Fruit fly (Drosophila melanogaster) S2 (cell line): ENCODE measurements around the gene Scr.
A peak's percentile ranks its signal among the peaks of the same experiment; 100 is the strongest.

Experiments
- CG8478 ChIP-seq: fragments of >200 bp; optimal IDR thresholded peaks from 2 replicates; lab custom pipeline; 2018
- CTCF ChIP-seq, 2 experiments: fragments of >200 bp; optimal IDR thresholded peaks; 2 replicates each; lab custom pipeline; 2018

Scr gene

DNA sequence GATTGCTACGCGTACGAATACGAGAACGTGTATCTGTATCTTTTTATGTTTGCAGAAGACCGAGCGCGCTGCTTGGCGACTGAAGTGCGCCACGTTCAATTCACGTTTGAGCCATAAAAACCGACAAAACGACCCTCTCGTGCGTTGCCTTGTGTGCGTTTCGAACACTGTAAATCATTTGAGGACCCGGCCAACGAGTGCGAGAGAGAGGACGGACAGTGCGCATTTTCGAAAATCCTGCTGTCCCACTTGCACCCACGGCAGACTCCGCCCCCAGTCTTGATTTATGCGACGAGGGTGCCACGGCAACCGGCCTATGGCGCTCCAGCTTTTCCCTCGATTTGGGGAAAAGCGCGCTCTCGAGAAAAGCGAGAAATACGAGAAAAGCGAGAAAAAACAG is at the start of gene Scr:
Gene Scr, minus strand, starts transcription at position 116 of the 400 bp plus-strand sequence.
- TF ChIP-seq CTCF (optimal IDR thresholded peaks at IDR 0.05; lab: Kevin White, UChicago): no peak
- TF ChIP-seq CG8478 (lab: Kevin White, UChicago): no peak

DNA sequence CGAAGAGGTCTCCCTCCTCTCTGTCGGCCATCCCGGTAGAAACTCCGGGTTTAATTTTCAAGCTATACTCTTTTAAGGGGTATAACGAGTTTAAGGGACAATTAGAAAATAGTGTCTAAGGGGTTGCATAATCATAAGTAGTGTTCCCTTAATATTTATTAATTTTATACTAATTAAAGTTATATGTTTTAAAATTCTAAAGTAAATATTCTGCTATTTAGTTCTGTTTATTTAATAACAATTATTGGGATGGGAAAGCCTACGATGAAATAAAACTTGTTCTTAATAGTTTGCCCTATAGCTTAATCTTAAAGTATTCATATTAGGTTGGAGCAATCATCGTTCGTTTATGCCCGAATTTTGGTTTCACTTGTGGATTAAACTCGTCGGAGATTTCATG is 49.1 kb upstream of the Scr start:
- TF ChIP-seq CTCF (optimal IDR thresholded peaks at IDR 0.05; lab: Kevin White, UChicago) (no peak), CG8478 (lab: Kevin White, UChicago) (no peak)

DNA sequence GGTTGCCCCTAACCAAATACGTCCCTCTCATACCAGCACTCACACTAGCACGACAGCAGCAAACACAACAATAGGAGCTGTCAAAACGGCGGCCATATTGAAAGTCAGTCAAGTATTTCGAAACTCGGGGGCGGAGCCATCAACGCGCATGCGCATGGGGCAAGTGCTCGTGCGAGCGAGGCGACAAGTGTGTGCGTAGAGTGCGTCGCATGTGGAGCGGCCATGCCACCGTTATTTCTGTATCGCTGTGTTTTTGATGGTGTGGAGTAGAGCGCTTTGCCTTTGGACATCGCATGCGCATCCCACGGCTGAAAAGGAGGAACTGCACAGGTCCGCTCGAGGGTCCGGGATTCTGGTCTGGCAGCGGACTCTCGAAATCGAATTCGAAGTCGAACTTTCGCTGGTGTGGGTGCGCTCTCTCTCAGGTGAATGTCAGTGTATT is 43.4 kb upstream of the Scr start:
- no peak for TF ChIP-seq CTCF (optimal IDR thresholded peaks at IDR 0.05; lab: Kevin White, UChicago)
- no peak for TF ChIP-seq CG8478 (lab: Kevin White, UChicago)

DNA sequence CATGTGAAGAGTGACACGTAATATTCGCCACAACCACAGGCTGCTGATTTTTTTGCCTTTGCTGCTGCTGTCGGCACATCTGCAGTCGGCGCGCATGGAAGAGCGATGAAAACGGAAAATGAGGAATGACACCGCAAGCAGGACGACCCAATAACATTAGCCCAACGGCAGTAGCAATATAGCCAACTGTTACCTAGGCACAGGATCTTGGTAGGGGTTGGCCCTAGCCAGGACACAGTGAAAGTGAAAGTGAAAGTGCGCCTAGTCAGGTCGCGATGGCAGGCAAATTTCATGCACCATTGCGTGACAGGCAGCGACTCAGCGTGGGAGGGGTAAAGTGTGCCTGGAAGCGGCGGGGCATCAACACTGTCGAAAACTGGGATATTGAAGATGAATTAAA is 39.0 kb upstream of the Scr start:
- no peak for TF ChIP-seq CG8478 (lab: Kevin White, UChicago)
- TF ChIP-seq CTCF (optimal IDR thresholded peaks at IDR 0.05; lab: Kevin White, UChicago): no peak

DNA sequence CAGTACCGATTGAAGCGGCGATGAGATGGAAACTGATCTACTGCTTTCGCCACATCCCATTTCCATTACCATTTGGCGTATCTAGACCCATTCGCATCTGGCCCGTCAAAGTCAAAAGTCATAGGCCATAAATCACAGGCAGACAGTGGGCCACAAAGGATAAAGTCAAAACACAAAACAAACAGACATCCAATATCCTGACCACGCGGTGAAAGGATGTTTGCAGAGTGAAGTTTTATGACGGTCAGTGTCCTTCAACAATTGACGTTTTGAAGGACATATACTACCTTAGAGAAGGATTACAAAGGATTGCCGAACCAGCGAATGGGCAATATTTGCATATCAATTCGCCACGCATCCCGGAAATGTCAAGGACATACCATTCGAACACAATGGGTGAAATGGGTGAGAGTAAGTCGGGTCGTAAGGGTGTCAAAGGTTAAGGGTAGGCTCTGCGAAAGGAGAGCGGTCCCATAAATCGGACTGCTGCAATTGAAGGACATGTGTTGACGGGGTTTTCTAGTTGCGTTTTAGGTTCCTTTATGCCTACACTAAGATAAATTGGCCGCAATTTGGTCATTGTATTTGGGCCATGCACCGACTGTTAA is 35.5 kb upstream of the Scr start:
- TF ChIP-seq CG8478 (lab: Kevin White, UChicago): no peak
- TF ChIP-seq CTCF (optimal IDR thresholded peaks at IDR 0.05; lab: Kevin White, UChicago): no peak

DNA sequence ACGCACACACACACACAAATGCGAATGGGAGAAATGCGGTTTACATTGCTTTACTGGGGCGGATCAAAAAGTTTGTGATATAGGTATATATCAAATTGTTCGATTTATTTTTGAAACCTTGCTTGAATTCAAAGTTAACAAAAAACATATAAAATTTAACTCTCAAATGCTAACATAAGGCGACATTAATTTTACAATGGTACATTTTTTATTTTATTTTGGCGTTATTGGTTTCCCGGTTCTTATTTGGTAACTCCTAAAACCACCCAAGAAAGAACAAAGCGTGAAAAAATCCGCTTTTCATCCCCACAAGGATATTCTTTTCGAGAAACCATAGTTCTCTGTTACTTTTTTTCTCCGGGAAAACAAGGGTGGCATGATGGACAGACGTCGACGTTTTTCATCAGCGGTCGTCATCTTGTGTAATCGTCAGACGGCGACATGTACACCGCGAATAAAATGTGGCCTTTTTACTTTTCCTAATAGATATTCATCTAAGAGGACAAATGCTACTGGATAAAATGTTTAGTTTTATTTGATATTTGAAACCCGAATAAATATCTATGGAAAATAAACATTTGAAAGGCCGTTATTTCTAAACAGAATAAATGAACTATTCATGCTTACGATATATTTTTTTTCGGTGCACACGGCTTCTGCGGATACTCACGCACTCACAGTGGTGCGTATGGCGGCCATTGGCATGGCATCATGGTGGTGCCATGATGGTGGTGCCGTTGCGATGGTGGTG is 31.7 kb upstream of the Scr start:
- no peak for TF ChIP-seq CTCF (optimal IDR thresholded peaks at IDR 0.05; lab: Kevin White, UChicago)
- no peak for TF ChIP-seq CG8478 (lab: Kevin White, UChicago)

DNA sequence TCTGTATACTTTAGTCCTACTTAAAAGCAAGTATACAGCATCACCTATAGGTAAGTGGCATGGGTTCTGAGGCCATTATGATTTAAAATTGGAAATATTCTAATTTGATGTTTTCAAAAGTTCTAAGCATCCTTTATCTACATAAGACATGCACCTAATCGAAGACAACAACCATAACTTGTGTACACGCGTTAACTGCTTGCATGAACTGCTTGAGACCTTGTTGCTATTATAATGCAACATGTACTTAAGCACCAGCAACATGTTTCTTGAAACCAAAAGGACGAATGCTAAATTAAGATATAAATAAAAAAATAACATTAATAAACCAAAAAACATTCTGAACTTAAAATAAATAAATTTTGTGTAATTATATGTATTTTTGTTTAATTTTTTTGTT is 21.1 kb upstream of the Scr start:
- TF ChIP-seq CTCF (optimal IDR thresholded peaks at IDR 0.05; lab: Kevin White, UChicago) (peak; percentile 89 to 90), CG8478 (lab: Kevin White, UChicago) (no peak)

DNA sequence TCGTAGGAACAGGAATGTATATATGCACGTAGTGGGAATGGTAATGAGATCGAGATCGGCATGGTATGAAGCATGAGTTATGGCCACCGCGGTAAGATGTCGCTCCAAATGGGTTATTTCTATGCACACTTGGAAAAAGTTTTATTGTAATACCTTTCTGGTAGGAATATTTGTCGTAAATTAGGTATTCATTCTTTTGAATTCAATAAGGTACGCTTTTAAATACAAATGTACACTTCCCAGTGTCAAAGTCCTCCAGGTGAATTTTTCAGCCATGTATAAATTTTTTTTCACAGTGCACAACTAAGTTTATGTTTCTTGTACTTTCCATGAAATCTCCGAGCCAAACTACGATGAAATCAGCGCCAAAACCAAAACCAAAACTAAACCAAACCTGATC is 19.5 kb upstream of the Scr start:
- TF ChIP-seq CG8478 (lab: Kevin White, UChicago) (no peak), CTCF (optimal IDR thresholded peaks at IDR 0.05; lab: Kevin White, UChicago) (no peak)

DNA sequence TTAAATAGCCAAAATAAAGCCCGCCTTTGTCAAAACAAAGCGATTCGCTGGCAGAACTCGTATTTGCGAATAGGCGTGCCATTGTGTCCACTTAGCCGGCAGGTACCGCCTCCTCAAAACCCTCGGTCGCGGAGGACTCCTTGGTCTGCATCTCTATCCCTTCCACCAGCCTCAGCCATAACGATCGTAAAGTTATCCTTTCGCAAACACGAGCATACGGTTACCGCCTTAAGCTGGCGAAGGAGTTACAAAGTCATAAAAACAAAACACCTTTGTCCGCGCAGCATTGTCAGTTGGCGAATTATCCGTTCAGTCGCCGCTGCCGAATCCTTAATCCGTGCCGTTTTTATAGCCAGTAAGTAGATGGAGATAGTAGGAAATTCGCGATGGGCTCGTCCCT is 18.4 kb upstream of the Scr start:
- TF ChIP-seq CG8478 (lab: Kevin White, UChicago) (no peak), CTCF (optimal IDR thresholded peaks at IDR 0.05; lab: Kevin White, UChicago) (no peak)

DNA sequence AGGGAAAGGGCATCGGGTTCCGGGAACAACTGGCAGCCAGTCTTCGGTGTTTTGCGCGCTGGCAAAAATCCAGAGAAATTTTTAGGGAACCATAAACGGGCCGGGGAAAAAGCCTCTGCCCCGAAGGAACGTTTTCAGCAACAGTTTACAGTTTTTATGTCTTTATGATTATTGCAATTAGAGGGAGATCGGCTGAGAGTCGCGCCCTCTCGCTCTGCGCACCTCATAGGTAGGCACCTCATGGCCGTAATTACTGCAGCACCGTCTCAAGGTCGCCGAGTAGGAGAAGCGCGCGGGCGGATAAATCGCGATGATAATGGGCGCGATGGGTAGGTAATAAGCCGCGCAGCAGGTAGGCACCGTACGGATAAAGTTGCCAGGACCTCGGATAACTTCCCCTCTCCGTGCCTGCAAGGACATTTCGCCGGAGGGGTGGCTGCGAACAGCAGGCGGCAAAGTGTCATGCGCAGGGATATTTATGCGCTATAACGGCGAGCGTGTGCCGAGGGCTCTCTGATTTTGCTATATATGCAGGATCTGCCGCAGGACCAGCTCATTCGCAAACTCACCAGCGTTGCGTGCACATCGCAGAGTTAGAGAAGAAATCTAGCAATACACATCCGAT is 14.1 kb upstream of the Scr start, which contains the start of gene ftz:
Gene ftz, plus strand, starts transcription at position 556 of the 625 bp plus-strand sequence.
- TF ChIP-seq CG8478 (lab: Kevin White, UChicago): no peak
- no peak for TF ChIP-seq CTCF (optimal IDR thresholded peaks at IDR 0.05; lab: Kevin White, UChicago)

DNA sequence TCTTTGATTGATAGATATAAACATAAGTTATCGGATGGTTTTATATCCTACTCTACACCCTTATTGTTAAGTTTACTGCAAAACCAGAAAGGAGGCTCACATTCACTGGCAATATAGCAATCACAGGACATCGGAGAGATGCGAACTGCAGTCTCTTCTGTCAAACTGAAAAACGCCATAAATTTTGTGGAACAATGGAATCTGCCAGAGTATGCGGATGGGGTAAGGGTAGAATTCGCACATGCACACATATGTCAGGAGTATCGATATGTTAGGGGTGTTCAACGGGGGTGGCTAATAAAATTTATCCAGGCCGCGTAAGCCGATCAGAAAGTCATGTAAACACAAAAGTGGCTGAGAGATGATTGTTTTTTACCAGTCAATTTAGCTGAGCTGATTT is 12.8 kb upstream of the Scr start:
- TF ChIP-seq CTCF (optimal IDR thresholded peaks at IDR 0.05; lab: Kevin White, UChicago) (no peak), CG8478 (lab: Kevin White, UChicago) (no peak)

DNA sequence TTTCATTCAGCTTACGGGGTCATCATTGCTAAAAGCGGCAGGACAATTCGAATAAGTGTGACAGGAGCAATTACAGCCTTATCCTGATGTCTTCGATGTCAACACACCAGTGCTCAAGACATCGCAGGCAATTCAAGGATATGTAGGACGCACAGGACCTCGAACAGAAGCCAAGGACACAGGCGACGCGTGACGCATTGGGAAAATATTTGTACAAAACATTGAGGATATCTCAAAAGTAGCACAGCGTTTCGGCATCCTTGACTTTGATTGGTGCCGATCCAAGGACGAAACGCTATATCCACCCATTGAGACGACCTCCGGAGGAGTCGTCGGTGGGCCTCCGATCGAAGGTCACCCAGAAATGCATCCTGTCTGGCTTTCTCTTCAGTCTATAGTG is 10.3 kb upstream of the Scr start:
- TF ChIP-seq CG8478 (lab: Kevin White, UChicago): no peak
- TF ChIP-seq CTCF (optimal IDR thresholded peaks at IDR 0.05; lab: Kevin White, UChicago): no peak

DNA sequence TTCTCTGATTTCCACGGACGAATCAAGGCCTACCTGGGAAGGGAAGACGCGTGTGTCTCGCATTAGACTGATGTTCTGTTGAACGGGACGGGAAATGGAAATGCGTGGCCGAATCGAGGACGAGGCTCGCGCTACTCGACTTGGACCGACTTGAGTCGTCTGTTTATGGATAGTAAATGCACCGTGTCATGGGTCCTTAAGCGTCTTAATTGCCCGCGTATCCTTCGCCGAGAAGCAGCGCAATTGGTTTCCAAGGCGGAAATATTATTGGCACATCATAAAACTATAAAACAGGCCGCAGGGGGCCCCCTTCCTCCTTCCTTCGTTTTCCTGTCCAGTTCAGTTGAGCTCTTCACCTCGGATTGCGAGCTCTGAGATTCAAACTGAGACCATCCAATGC is 9.2 kb upstream of the Scr start:
- TF ChIP-seq CTCF (optimal IDR thresholded peaks at IDR 0.05; lab: Kevin White, UChicago) (no peak), CG8478 (lab: Kevin White, UChicago) (no peak)

DNA sequence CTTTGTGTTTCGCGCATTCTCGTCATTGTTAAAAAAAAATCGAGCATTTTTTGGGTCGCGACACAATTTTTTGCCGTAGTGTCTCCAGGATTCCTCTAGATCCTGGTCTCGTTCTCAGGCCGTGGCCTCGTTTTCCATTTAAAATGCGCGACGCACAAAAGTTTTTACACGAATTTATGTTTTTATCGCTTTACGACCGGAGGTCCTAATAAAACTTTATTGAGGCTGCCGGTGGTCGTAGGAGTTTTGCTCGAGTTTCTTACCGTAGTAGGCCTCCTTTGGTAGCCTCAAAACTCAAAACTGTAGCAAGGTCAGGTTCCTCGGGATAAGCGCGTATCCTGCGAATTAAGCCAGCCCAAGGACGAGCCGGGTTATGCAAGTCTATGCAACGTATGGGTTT is 7.6 kb upstream of the Scr start:
- TF ChIP-seq CTCF (optimal IDR thresholded peaks at IDR 0.05; lab: Kevin White, UChicago) (no peak), CG8478 (lab: Kevin White, UChicago) (no peak)

DNA sequence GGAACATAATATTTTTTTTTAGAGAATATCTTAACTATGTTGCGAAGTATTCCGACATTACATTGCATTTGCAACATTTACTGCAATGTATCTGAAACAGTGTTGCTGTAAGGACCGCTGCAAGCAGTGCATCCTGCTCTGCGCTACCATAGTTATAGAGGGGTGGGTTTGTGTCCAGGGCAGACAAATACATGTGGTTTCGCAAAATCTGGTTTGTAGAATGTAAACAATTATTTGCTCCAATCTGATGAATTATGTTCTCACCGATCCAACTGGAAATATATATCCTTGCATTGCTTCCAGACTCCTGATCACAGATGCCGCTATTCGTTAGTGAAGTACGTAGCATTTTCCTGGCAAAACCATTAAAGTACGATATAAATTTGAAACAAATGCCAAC is 4.5 kb upstream of the Scr start:
- TF ChIP-seq CTCF (optimal IDR thresholded peaks at IDR 0.05; lab: Kevin White, UChicago) (peak; percentile 91 to 98), CG8478 (lab: Kevin White, UChicago) (no peak)
